Worm (Caenorhabditis elegans) whole organism, L4/young adult: ENCODE measurements around the gene EEED8.14.

Experiments
- W03F9.2 ChIP-seq: fragments of 150-350 bp; optimal IDR thresholded peaks from 2 replicates; lab custom pipeline; 2014; ENCODE audit warnings: missing biosample characterization, missing genetic modification characterization
- dao-5 ChIP-seq: sonication (generic microtip); optimal IDR thresholded peaks from 2 replicates; lab custom pipeline; 2016; ENCODE audit warnings: missing genotype, missing genetic modification characterization, moderate library complexity, missing compliant biosample characterization
- him-1 ChIP-seq: sonication (generic microtip); optimal IDR thresholded peaks from 2 replicates; lab custom pipeline; 2016; ENCODE audit warnings: missing genotype, missing genetic modification reagents, missing genetic modification characterization, missing compliant biosample characterization

ce11 chrII:5420947-5421614, 7.2 kb upstream of the EEED8.14 start, which contains the start of gene tofu-6:
- TF ChIP-seq dao-5 (tag; lab: Kevin White, UChicago): no peak
- TF ChIP-seq him-1 (tag; lab: Kevin White, UChicago): no peak
- TF ChIP-seq W03F9.2 (tag; lab: Kevin White, UChicago): no peak
